Fruit fly (Drosophila melanogaster) Kc167 (cell line): ENCODE data around the gene Agpat3.

Source experiments
- Sin3A ChIP-seq: fragments of >200 bp; optimal IDR thresholded peaks from 2 replicates; lab custom pipeline; 2018; ENCODE audit warnings: missing external identifiers
- insv ChIP-seq: fragments of >200 bp; optimal IDR thresholded peaks from 3 replicates; lab custom pipeline; 2018; ENCODE audit warnings: missing external identifiers
- psq ChIP-seq: fragments of >200 bp; optimal IDR thresholded peaks from 2 replicates; lab custom pipeline; 2017; ENCODE audit warnings: missing external identifiers
- ttk ChIP-seq: sonication (Bioruptor generic); optimal IDR thresholded peaks from 2 replicates; lab custom pipeline; 2017; ENCODE audit warnings: missing external identifiers

DNA sequence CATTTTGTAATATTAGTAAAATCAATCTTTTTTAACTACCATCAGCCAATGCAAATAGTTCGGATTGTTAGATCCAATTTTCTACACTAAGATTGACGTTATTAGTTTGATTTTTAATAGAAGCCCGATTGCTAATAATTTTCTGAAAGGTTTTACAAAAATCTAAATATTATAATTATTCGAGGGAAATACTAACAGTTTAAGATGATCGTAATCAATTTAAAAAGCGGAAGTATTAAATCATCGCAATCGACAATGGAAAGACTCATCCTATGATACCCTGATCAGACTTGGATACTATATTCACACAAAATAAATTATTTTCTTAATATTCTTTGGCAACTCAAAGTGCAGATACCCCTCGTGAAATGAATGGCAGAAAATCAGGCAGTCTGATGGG, 27.9 kb downstream of the Agpat3 start:
- TF ChIP-seq psq (lab: Kevin White, UChicago) (no peak), ttk (lab: Kevin White, UChicago) (no peak), Sin3A (lab: Kevin White, UChicago) (no peak), insv (lab: Kevin White, UChicago) (no peak)
